Fruit fly (Drosophila melanogaster) whole organism, embryonic: Measurements from ENCODE around the gene CG3918.

Experiments
- Ada2b ChIP-seq: fragments of 200-800 bp; sonication (Bioruptor generic); IDR thresholded peaks from 2 replicates; pipeline ENCODE4 v1.3.6; 2022; ENCODE audit warnings: missing biosample characterization, missing genetic modification characterization
- Adf1 ChIP-seq: fragments of 200-800 bp; sonication (Bioruptor generic); IDR thresholded peaks from 2 replicates; pipeline ENCODE4 v1.3.6; 2022; ENCODE audit warnings: missing biosample characterization, missing genetic modification characterization
- Asciz ChIP-seq: fragments of 200-800 bp; sonication (Bioruptor generic); optimal IDR thresholded peaks from 2 replicates; lab custom pipeline; 2017; ENCODE audit warnings: missing biosample characterization, mild to moderate bottlenecking, missing genetic modification characterization, missing genetic modification reagents
- CG10209 ChIP-seq: fragments of 200-800 bp; sonication (Bioruptor generic); optimal IDR thresholded peaks from 3 replicates; lab custom pipeline; 2017; ENCODE audit warnings: missing biosample characterization, mild to moderate bottlenecking, missing genetic modification characterization, missing genetic modification reagents
- CG10565 ChIP-seq: fragments of 200-800 bp; sonication (Bioruptor generic); optimal IDR thresholded peaks from 3 replicates; lab custom pipeline; 2016; ENCODE audit warnings: missing biosample characterization, mild to moderate bottlenecking, missing genetic modification characterization
- CG1233 ChIP-seq: fragments of 200-800 bp; sonication (Bioruptor generic); optimal IDR thresholded peaks from 4 replicates; lab custom pipeline; 2018; ENCODE audit warnings: missing biosample characterization, mild to moderate bottlenecking, missing genetic modification characterization
- CG12659 ChIP-seq: fragments of 200-800 bp; sonication (Bioruptor generic); optimal IDR thresholded peaks from 3 replicates; lab custom pipeline; 2017; ENCODE audit warnings: mild to moderate bottlenecking, missing biosample characterization, missing genetic modification reagents, missing genetic modification characterization
- CG12769 ChIP-seq: fragments of 200-800 bp; sonication (Bioruptor generic); optimal IDR thresholded peaks from 2 replicates; lab custom pipeline; 2019; ENCODE audit warnings: missing biosample characterization, mild to moderate bottlenecking, missing genetic modification characterization, moderate library complexity
- CG13624 ChIP-seq: fragments of 200-800 bp; sonication (Bioruptor generic); optimal IDR thresholded peaks from 2 replicates; lab custom pipeline; 2016; ENCODE audit warnings: missing biosample characterization, missing genetic modification characterization
- CG13894 ChIP-seq: fragments of 200-800 bp; sonication (Bioruptor generic); optimal IDR thresholded peaks from 3 replicates; lab custom pipeline; 2018; ENCODE audit warnings: missing biosample characterization, mild to moderate bottlenecking, missing genetic modification characterization, moderate library complexity
- CG15696 ChIP-seq: fragments of 200-800 bp; sonication (Bioruptor generic); optimal IDR thresholded peaks from 2 replicates; lab custom pipeline; 2019; ENCODE audit warnings: missing biosample characterization, mild to moderate bottlenecking, missing genetic modification characterization, moderate library complexity
- CG1603 ChIP-seq: fragments of 200-800 bp; sonication (Bioruptor generic); optimal IDR thresholded peaks from 2 replicates; lab custom pipeline; 2019; ENCODE audit warnings: missing biosample characterization, mild to moderate bottlenecking, missing genetic modification characterization, moderate library complexity
- CG16813 ChIP-seq: fragments of 200-800 bp; sonication (Bioruptor generic); IDR thresholded peaks from 3 replicates; pipeline ENCODE4 v1.3.6; 2022; ENCODE audit warnings: missing biosample characterization, missing genetic modification characterization; ENCODE audit not compliant: partially characterized antibody
- CG34224 ChIP-seq: fragments of 200-800 bp; sonication (Bioruptor generic); IDR thresholded peaks from 3 replicates; pipeline ENCODE4 v1.3.6; 2022; ENCODE audit warnings: missing biosample characterization, missing genetic modification characterization; ENCODE audit not compliant: partially characterized antibody
- CG4360 ChIP-seq: fragments of 200-800 bp; sonication (Bioruptor generic); IDR thresholded peaks from 2 replicates; pipeline ENCODE4 v1.3.6; 2022; ENCODE audit warnings: missing biosample characterization, missing genetic modification characterization
- CG6654 ChIP-seq: fragments of 200-800 bp; sonication (Bioruptor generic); optimal IDR thresholded peaks from 2 replicates; lab custom pipeline; 2017; ENCODE audit warnings: missing biosample characterization, mild to moderate bottlenecking, missing genetic modification characterization
- CG6854 ChIP-seq: fragments of 200-800 bp; sonication (Bioruptor generic); optimal IDR thresholded peaks from 3 replicates; lab custom pipeline; 2017; ENCODE audit warnings: missing biosample characterization, mild to moderate bottlenecking, missing genetic modification characterization
- CG7928 ChIP-seq: fragments of 200-800 bp; sonication (Bioruptor generic); optimal IDR thresholded peaks from 2 replicates; lab custom pipeline; 2017; ENCODE audit warnings: missing biosample characterization, mild to moderate bottlenecking, missing genetic modification characterization
- CG9797 ChIP-seq: fragments of 200-800 bp; sonication (Bioruptor generic); optimal IDR thresholded peaks from 3 replicates; lab custom pipeline; 2018; ENCODE audit warnings: missing biosample characterization, mild to moderate bottlenecking, missing genetic modification characterization
- Dbx ChIP-seq: fragments of 200-800 bp; sonication (Bioruptor generic); IDR thresholded peaks from 3 replicates; pipeline ENCODE4 v1.3.6; 2022; ENCODE audit warnings: missing biosample characterization, missing genetic modification characterization
- Dll ChIP-seq: fragments of 200-800 bp; sonication (Bioruptor generic); IDR thresholded peaks from 4 replicates; pipeline ENCODE4 v1.3.6; 2022; ENCODE audit warnings: missing biosample characterization, missing genetic modification characterization; ENCODE audit not compliant: partially characterized antibody
- E2f2 ChIP-seq: fragments of 200-800 bp; sonication (Bioruptor generic); IDR thresholded peaks from 2 replicates; pipeline ENCODE4 v1.3.6; 2022; ENCODE audit warnings: missing biosample characterization, missing genetic modification characterization
- Ets97D ChIP-seq: fragments of 200-800 bp; sonication (Bioruptor generic); optimal IDR thresholded peaks from 3 replicates; lab custom pipeline; 2016; ENCODE audit warnings: missing biosample characterization, missing genetic modification characterization
- HLH3B ChIP-seq: fragments of 200-800 bp; sonication (Bioruptor generic); IDR thresholded peaks from 2 replicates; pipeline ENCODE4 v1.3.6; 2022; ENCODE audit warnings: missing biosample characterization, missing genetic modification characterization
- Lhr ChIP-seq: fragments of 200-800 bp; sonication (Bioruptor generic); optimal IDR thresholded peaks from 3 replicates; lab custom pipeline; 2017; ENCODE audit warnings: mild to moderate bottlenecking, missing biosample characterization, missing genetic modification reagents, missing genetic modification characterization
- NK7.1 ChIP-seq: fragments of 200-800 bp; sonication (Bioruptor generic); optimal IDR thresholded peaks from 3 replicates; lab custom pipeline; 2016; ENCODE audit warnings: missing biosample characterization, missing genetic modification characterization
- Neu2 ChIP-seq: fragments of 200-800 bp; sonication (Bioruptor generic); optimal IDR thresholded peaks from 3 replicates; lab custom pipeline; 2016; ENCODE audit warnings: missing biosample characterization, missing genetic modification characterization, borderline replicate concordance
- Nf-YB ChIP-seq: fragments of 200-800 bp; sonication (Bioruptor generic); optimal IDR thresholded peaks from 3 replicates; lab custom pipeline; 2019; ENCODE audit warnings: missing biosample characterization, mild to moderate bottlenecking, missing genetic modification characterization, moderate library complexity
- PHDP ChIP-seq: fragments of 200-800 bp; sonication (Bioruptor generic); optimal IDR thresholded peaks from 3 replicates; lab custom pipeline; 2018; ENCODE audit warnings: missing biosample characterization, mild to moderate bottlenecking, missing genetic modification characterization, moderate library complexity
- Pdp1 ChIP-seq, 2 experiments: fragments of 200-800 bp; sonication (Bioruptor generic); optimal IDR thresholded peaks; 3 replicates each; lab custom pipeline; 2016; ENCODE audit warnings: missing biosample characterization in 2 of 2, missing genetic modification characterization in 2 of 2, mild to moderate bottlenecking in 1 of 2, moderate library complexity in 1 of 2
- Rfx ChIP-seq: fragments of 200-800 bp; sonication (Bioruptor generic); IDR thresholded peaks from 2 replicates; pipeline ENCODE4 v1.3.6; 2022; ENCODE audit warnings: missing biosample characterization, missing genetic modification characterization
- Sry-β ChIP-seq: fragments of 200-800 bp; sonication (Bioruptor generic); optimal IDR thresholded peaks from 2 replicates; lab custom pipeline; 2018; ENCODE audit warnings: missing biosample characterization, mild to moderate bottlenecking, missing genetic modification characterization, moderate library complexity
- Sry-δ ChIP-seq: fragments of 200-800 bp; sonication (Bioruptor generic); optimal IDR thresholded peaks from 2 replicates; lab custom pipeline; 2016; ENCODE audit warnings: missing biosample characterization, missing genetic modification characterization
- Stat92E ChIP-seq, 3 experiments: fragments of >200 bp in 2 of 3; fragments of 200-800 bp in 1 of 3; sonication (Bioruptor generic) in 1 of 3; optimal IDR thresholded peaks; 2 replicates each; lab custom pipeline; 2017 to 2019; ENCODE audit warnings: missing biosample characterization in 3 of 3, missing genetic modification characterization in 3 of 3, mild to moderate bottlenecking in 1 of 3, moderate library complexity in 1 of 3
- chm ChIP-seq: fragments of 200-800 bp; sonication (Bioruptor generic); IDR thresholded peaks from 2 replicates; pipeline ENCODE4 v1.3.6; 2022; ENCODE audit warnings: missing biosample characterization, missing genetic modification characterization
- croc ChIP-seq: fragments of 200-800 bp; sonication (Bioruptor generic); conservative IDR thresholded peaks from 3 replicates; pipeline ENCODE4 v1.3.6; 2022; ENCODE audit warnings: missing biosample characterization, missing genetic modification characterization
- ftz-f1 ChIP-seq: fragments of 200-800 bp; sonication (Bioruptor generic); optimal IDR thresholded peaks from 2 replicates; lab custom pipeline; 2016; ENCODE audit warnings: missing biosample characterization, missing genetic modification characterization
- nau ChIP-seq: fragments of 200-800 bp; sonication (Bioruptor generic); optimal IDR thresholded peaks from 3 replicates; lab custom pipeline; 2017; ENCODE audit warnings: missing biosample characterization, mild to moderate bottlenecking, missing genetic modification characterization, missing genetic modification reagents
- oc ChIP-seq: fragments of 200-800 bp; sonication (Bioruptor generic); optimal IDR thresholded peaks from 2 replicates; lab custom pipeline; 2018; ENCODE audit warnings: missing biosample characterization, mild to moderate bottlenecking, missing genetic modification characterization, moderate library complexity
- pan ChIP-seq, 4 experiments: fragments of >200 bp in 3 of 4; fragments of 200-800 bp in 1 of 4; sonication (Bioruptor generic) in 1 of 4; optimal IDR thresholded peaks in 3 of 4; IDR thresholded peaks in 1 of 4; 2 replicates each; pipeline versions ENCODE4 v1.3.6 to Lab custom; 2017 to 2022; ENCODE audit warnings: missing biosample characterization in 2 of 4, missing genetic modification characterization in 2 of 4, mixed read lengths in 1 of 4
- sna ChIP-seq: fragments of 200-800 bp; sonication (Bioruptor generic); IDR thresholded peaks from 2 replicates; pipeline ENCODE4 v1.3.6; 2022; ENCODE audit warnings: missing biosample characterization, missing genetic modification characterization; ENCODE audit not compliant: partially characterized antibody
- sob ChIP-seq: fragments of 200-800 bp; sonication (Bioruptor generic); IDR thresholded peaks from 2 replicates; pipeline ENCODE4 v1.3.6; 2022; ENCODE audit warnings: missing biosample characterization, missing genetic modification characterization
- ssp ChIP-seq: fragments of 200-800 bp; sonication (Bioruptor generic); IDR thresholded peaks from 2 replicates; pipeline ENCODE4 v1.3.6; 2022; ENCODE audit warnings: missing biosample characterization, missing genetic modification characterization
- tup ChIP-seq: fragments of 200-800 bp; sonication (Bioruptor generic); optimal IDR thresholded peaks from 2 replicates; lab custom pipeline; 2016; ENCODE audit warnings: missing biosample characterization, mild to moderate bottlenecking, missing genetic modification characterization, moderate library complexity
- unc-4 ChIP-seq: fragments of 200-800 bp; sonication (Bioruptor generic); IDR thresholded peaks from 2 replicates; pipeline ENCODE4 v1.3.6; 2022; ENCODE audit warnings: missing biosample characterization, missing genetic modification characterization; ENCODE audit not compliant: partially characterized antibody
- z ChIP-seq: fragments of 200-800 bp; sonication (Bioruptor generic); IDR thresholded peaks from 3 replicates; pipeline ENCODE4 v1.3.6; 2022; ENCODE audit warnings: missing biosample characterization, missing genetic modification characterization
- zfh2 ChIP-seq: fragments of 200-800 bp; sonication (Bioruptor generic); optimal IDR thresholded peaks from 2 replicates; lab custom pipeline; 2016; ENCODE audit warnings: missing biosample characterization, missing genetic modification characterization

Gene CG3918

DNA sequence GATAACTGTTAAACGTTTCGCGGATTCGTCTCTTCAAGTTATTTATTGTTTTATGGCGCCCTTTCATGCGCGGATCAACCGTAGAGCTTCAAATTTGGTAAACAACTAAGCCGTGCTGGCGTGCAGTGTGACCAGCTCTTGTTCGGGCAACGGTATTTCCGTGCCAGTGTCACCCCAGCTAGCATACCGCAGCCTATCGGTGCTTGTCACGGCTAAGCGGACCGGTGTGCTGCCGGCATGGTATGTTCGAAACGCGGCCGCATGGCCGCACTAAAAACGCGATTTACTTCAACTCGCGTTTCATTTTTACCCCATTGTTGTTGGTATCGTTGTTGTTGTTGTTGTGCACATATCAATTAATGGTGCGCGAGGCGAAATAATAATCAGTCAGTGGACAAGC lies at the start of gene CG3918, which contains the start of gene CG42340 (continued):
- TF ChIP-seq tup (GFP tag; lab: Kevin White, UChicago) (no peak), ftz-f1 (GFP tag; lab: Kevin White, UChicago) (peak; percentile 31), Ets97D (GFP tag; lab: Kevin White, UChicago) (peak; percentile 93), CG12659 (GFP tag; lab: Kevin White, UChicago) (peak; percentile 90), z (GFP tag; lab: Robert Waterston, UW) (no peak), Neu2 (GFP tag; lab: Kevin White, UChicago) (no peak), croc (GFP tag; lab: Robert Waterston, UW) (no peak), NK7.1 (GFP tag; lab: Kevin White, UChicago) (no peak), Asciz (GFP tag; lab: Kevin White, UChicago) (no peak), CG1603 (tag; lab: Kevin White, UChicago) (peak; percentile 88), CG12769 (tag; lab: Kevin White, UChicago) (peak; percentile 60), E2f2 (GFP tag; lab: Robert Waterston, UW) (peak; percentile 89), CG13624 (peak; percentile 40), CG7928 (peak; percentile 21), CG10565 (no peak), CG15696 (peak; percentile 13), chm (no peak; the same call in 1 of the 2 replicates), CG4360 (GFP tag; lab: Robert Waterston, UW) (peak; percentile 95), zfh2 (GFP tag; lab: Kevin White, UChicago) (peak; percentile 38), CG6654 (GFP tag; lab: Kevin White, UChicago) (peak; percentile 4), oc (peak; percentile 40), Dll (0 out of 4 replicates have a peak, but pooled peaks have one; percentile 46), Nf-YB (peak; percentile 7), CG34224 (0 out of 3 replicates have a peak, but pooled peaks have one; percentile 17), CG1233 (GFP tag; lab: Kevin White, UChicago) (no peak), Sry-δ (peak; percentile 68), Rfx (GFP tag; lab: Robert Waterston, UW) (peak; percentile 60), Pdp1 (GFP tag; optimal IDR thresholded peaks at IDR 0.05; lab: Kevin White, UChicago) (peak in 1 of 2 experiments; percentile 67), CG16813 (GFP tag; lab: Robert Waterston, UW) (peak; percentile 59), Dbx (GFP tag; lab: Robert Waterston, UW) (peak; percentile 56; the same call in 1 of the 3 replicates), nau (GFP tag; lab: Kevin White, UChicago) (no peak), Sry-β (GFP tag; lab: Kevin White, UChicago) (no peak), CG9797 (peak; percentile 99), CG10209 (GFP tag; lab: Kevin White, UChicago) (peak; percentile 16), sna (GFP tag; lab: Robert Waterston, UW) (peak; percentile 42; the same call in 1 of the 2 replicates), Ada2b (GFP tag; lab: Robert Waterston, UW) (no peak), ssp (GFP tag; lab: Robert Waterston, UW) (0 out of 2 replicates have a peak, but pooled peaks have one; percentile 37), CG13894 (tag; lab: Kevin White, UChicago) (peak; percentile 33), PHDP (peak; percentile 14), CG6854 (no peak), Lhr (GFP tag; lab: Kevin White, UChicago) (peak; percentile 100), unc-4 (GFP tag; lab: Robert Waterston, UW) (peak; percentile 43), sob (GFP tag; lab: Robert Waterston, UW) (peak; percentile 34; the same call in 1 of the 2 replicates), pan (optimal IDR thresholded peaks at IDR 0.05; lab: Kevin White, UChicago) (no peak), pan (GFP tag; optimal IDR thresholded peaks at IDR 0.05 in 1 of 2, IDR thresholded peaks at IDR 0.05 in 1 of 2) (no peak), HLH3B (GFP tag; lab: Robert Waterston, UW) (0 out of 2 replicates have a peak, but pooled peaks have one; percentile 11), Stat92E (GFP tag; optimal IDR thresholded peaks at IDR 0.05; lab: Kevin White, UChicago) (peak in 1 of 3 experiments; percentile 25), Adf1 (GFP tag; lab: Robert Waterston, UW) (peak; percentile 38; the same call in 1 of the 2 replicates)
